Worm (Caenorhabditis elegans): ENCODE measurements around the gene F52H2.1.

Gene F52H2.1

ce11 chrX:2613077-2613476, 40.2 kb downstream of the F52H2.1 start (continued):
- TF ChIP-seq dmd-4 (tag; optimal IDR thresholded peaks at IDR 0.05; ENCODE audit: borderline replicate concordance) (peak; percentile 58), ets-4 (tag; optimal IDR thresholded peaks at IDR 0.05) (no peak), ceh-19 (GFP tag; optimal IDR thresholded peaks at IDR 0.05) (peak; percentile 75), syd-9 (tag; optimal IDR thresholded peaks at IDR 0.05) (peak; percentile 20), madf-2 (tag; optimal IDR thresholded peaks at IDR 0.05) (peak; percentile 69), dve-1 (tag; optimal IDR thresholded peaks at IDR 0.05) (peak; percentile 49), unc-42 (tag; optimal IDR thresholded peaks at IDR 0.05) (peak; percentile 16), sox-2 (GFP tag; IDR thresholded peaks at IDR 0.05) (peak; percentile 52; the same call in 1 of the 2 replicates), ahr-1 (tag; optimal IDR thresholded peaks at IDR 0.05) (no peak), elt-4 (tag; optimal IDR thresholded peaks at IDR 0.05) (no peak), che-1 (tag; optimal IDR thresholded peaks at IDR 0.05) (peak; percentile 75), C08G9.2 (tag; optimal IDR thresholded peaks at IDR 0.05) (peak; percentile 71), C38D4.7 (GFP tag; optimal IDR thresholded peaks at IDR 0.05) (peak; percentile 76), Y22D7AL.16 (tag; optimal IDR thresholded peaks at IDR 0.05) (peak; percentile 79), odd-2 (tag; optimal IDR thresholded peaks at IDR 0.05) (peak; percentile 33), ceh-18 (tag; optimal IDR thresholded peaks at IDR 0.05) (peak; percentile 13), hlh-8 (tag; optimal IDR thresholded peaks at IDR 0.05) (no peak), nfya-1 (tag; optimal IDR thresholded peaks at IDR 0.05) (peak; percentile 61), nhr-11 (tag; optimal IDR thresholded peaks at IDR 0.05) (no peak), hlh-30 (tag; optimal IDR thresholded peaks at IDR 0.05; ENCODE audit: insufficient read depth) (peak; percentile 20), hlh-15 (tag; optimal IDR thresholded peaks at IDR 0.05) (peak; percentile 43), pat-9 (tag; optimal IDR thresholded peaks at IDR 0.05) (peak; percentile 80), fkh-6 (tag; optimal IDR thresholded peaks at IDR 0.05) (peak; percentile 64), T23F11.4 (GFP tag; optimal IDR thresholded peaks at IDR 0.05) (peak; percentile 85), ama-1 (optimal IDR thresholded peaks at IDR 0.05) (no peak), elt-2 (tag; optimal IDR thresholded peaks at IDR 0.05) (peak; percentile 86), hlh-13 (GFP tag; optimal IDR thresholded peaks at IDR 0.05) (peak; percentile 64), fax-1 (tag; optimal IDR thresholded peaks at IDR 0.05) (peak; percentile 27), F13H6.1 (tag; optimal IDR thresholded peaks at IDR 0.05) (peak; percentile 24), sox-4 (tag; optimal IDR thresholded peaks at IDR 0.05) (peak; percentile 75), unc-3 (GFP tag; conservative IDR thresholded peaks at IDR 0.05) (peak; percentile 72), unc-3 (tag; optimal IDR thresholded peaks at IDR 0.05) (peak; percentile 42), ceh-48 (tag; optimal IDR thresholded peaks at IDR 0.05) (peak; percentile 52), lin-11 (tag; optimal IDR thresholded peaks at IDR 0.05) (peak; percentile 69), gmeb-2 (tag; optimal IDR thresholded peaks at IDR 0.05) (peak; percentile 79), ceh-6 (GFP tag; optimal IDR thresholded peaks at IDR 0.05) (peak; percentile 85), rnt-1 (tag; optimal IDR thresholded peaks at IDR 0.05) (peak; percentile 30), pros-1 (tag; optimal IDR thresholded peaks at IDR 0.05) (peak; percentile 18), unc-86 (tag; optimal IDR thresholded peaks at IDR 0.05) (peak; percentile 86), sdc-2 (tag; optimal IDR thresholded peaks at IDR 0.05) (peak; percentile 93), ttx-3 (tag; optimal IDR thresholded peaks at IDR 0.05) (peak; percentile 77), pag-3 (tag; optimal IDR thresholded peaks at IDR 0.05; ENCODE audit: borderline replicate concordance) (no peak), K09A11.1 (tag; optimal IDR thresholded peaks at IDR 0.05; ENCODE audit: insufficient read depth) (peak; percentile 49), ceh-14 (tag; optimal IDR thresholded peaks at IDR 0.05) (peak; percentile 46), ceh-9 (tag; optimal IDR thresholded peaks at IDR 0.05) (no peak), tbx-7 (tag; optimal IDR thresholded peaks at IDR 0.05) (peak; percentile 12), ceh-22 (tag; optimal IDR thresholded peaks at IDR 0.05) (no peak), lim-6 (tag; optimal IDR thresholded peaks at IDR 0.05) (no peak), nhr-232 (tag; optimal IDR thresholded peaks at IDR 0.05) (peak; percentile 77), ceh-45 (GFP tag; IDR thresholded peaks at IDR 0.05) (peak; percentile 79)
